Fruit fly (Drosophila melanogaster) whole organism, adult: Measurements from ENCODE around the gene Cpsf6.

Experiments
- Hr96 ChIP-seq: fragments of 200-800 bp; sonication (Bioruptor generic); optimal IDR thresholded peaks from 2 replicates; lab custom pipeline; 2016; ENCODE audit warnings: missing biosample characterization, missing genetic modification characterization
- Mnt ChIP-seq: fragments of 200-800 bp; sonication (Bioruptor generic); optimal IDR thresholded peaks from 2 replicates; lab custom pipeline; 2016; ENCODE audit warnings: missing biosample characterization, mild to moderate bottlenecking, missing genetic modification characterization

dm6 chr3L:8284651-8285050 is 30.7 kb downstream of the Cpsf6 start:
- TF ChIP-seq Hr96 (GFP tag; lab: Kevin White, UChicago) (no peak), Mnt (GFP tag; lab: Kevin White, UChicago) (no peak)
